Worm (Caenorhabditis elegans) whole organism, L4/young adult: Measurements from ENCODE around the gene C52E4.7.
A peak's percentile ranks its signal among the peaks of the same experiment; 100 is the strongest.

ENCODE experiments used
- W03F9.2 ChIP-seq: fragments of 150-350 bp; optimal IDR thresholded peaks from 2 replicates; lab custom pipeline; 2014; ENCODE audit warnings: missing biosample characterization, missing genetic modification characterization
- him-1 ChIP-seq: sonication (generic microtip); optimal IDR thresholded peaks from 2 replicates; lab custom pipeline; 2016; ENCODE audit warnings: missing genotype, missing genetic modification reagents, missing genetic modification characterization, missing compliant biosample characterization

- peak; percentile 91 for TF ChIP-seq him-1 (tag; lab: Kevin White, UChicago)
- peak; percentile 57 for TF ChIP-seq W03F9.2 (tag; lab: Kevin White, UChicago)
Observed at ce11 chrV:11979673-11980561, 14.2 kb upstream of the C52E4.7 start, which contains the start of gene snr-4.
